Worm (Caenorhabditis elegans) whole organism, young adult: Measurements from ENCODE around the gene F12A10.8.

Experiments
- B0019.2 ChIP-seq: fragments of 200-800 bp; sonication (Bioruptor generic); conservative IDR thresholded peaks from 2 replicates; pipeline ENCODE4 v1.3.6; 2022; ENCODE audit warnings: missing genetic modification reagents, missing genetic modification characterization, missing compliant biosample characterization
- B0261.1 ChIP-seq: sonication (generic microtip); optimal IDR thresholded peaks from 2 replicates; lab custom pipeline; 2016; ENCODE audit warnings: mild to moderate bottlenecking, missing genetic modification characterization, moderate library complexity, missing compliant biosample characterization
- B0336.3 ChIP-seq: fragments of 200-800 bp; sonication (Bioruptor generic); IDR thresholded peaks from 2 replicates; pipeline ENCODE4 v1.3.6; 2022; ENCODE audit warnings: missing genetic modification characterization, missing compliant biosample characterization
- D2030.7 ChIP-seq: fragments of 200-800 bp; sonication (Bioruptor generic); IDR thresholded peaks from 2 replicates; pipeline ENCODE4 v1.3.6; 2022; ENCODE audit warnings: missing genetic modification reagents, missing genetic modification characterization, missing compliant biosample characterization
- F10E7.11 ChIP-seq: sonication (generic microtip); optimal IDR thresholded peaks from 2 replicates; lab custom pipeline; 2017; ENCODE audit warnings: mild to moderate bottlenecking, missing genetic modification characterization, moderate library complexity, missing compliant biosample characterization
- F33H1.4 ChIP-seq: fragments of 200-800 bp; sonication (Bioruptor generic); IDR thresholded peaks from 2 replicates; pipeline ENCODE4 v1.3.6; 2022; ENCODE audit warnings: missing genetic modification reagents, missing genetic modification characterization, missing compliant biosample characterization
- F37B4.10 ChIP-seq: fragments of 200-800 bp; sonication (Bioruptor generic); IDR thresholded peaks from 2 replicates; pipeline ENCODE4 v1.3.6; 2022; ENCODE audit warnings: missing genetic modification characterization, missing compliant biosample characterization
- F49E8.2 ChIP-seq: sonication (generic microtip); optimal IDR thresholded peaks from 3 replicates; lab custom pipeline; 2017; ENCODE audit warnings: missing genetic modification characterization, mild to moderate bottlenecking, missing compliant biosample characterization, antibody characterized with exemption, moderate library complexity; ENCODE audit not compliant: insufficient read depth
- Y95B8A.8 ChIP-seq: fragments of 200-800 bp; sonication (Bioruptor generic); IDR thresholded peaks from 2 replicates; pipeline ENCODE4 v1.3.6; 2022; ENCODE audit warnings: missing genetic modification reagents, missing genetic modification characterization, missing compliant biosample characterization
- aptf-2 ChIP-seq: fragments of 200-800 bp; sonication (Bioruptor generic); conservative IDR thresholded peaks from 2 replicates; pipeline ENCODE4 v1.3.6; 2022; ENCODE audit warnings: missing genetic modification reagents, missing genetic modification characterization, missing compliant biosample characterization
- aptf-3 ChIP-seq: fragments of 200-800 bp; sonication (Bioruptor generic); IDR thresholded peaks from 2 replicates; pipeline ENCODE4 v1.3.6; 2022; ENCODE audit warnings: missing genetic modification characterization, missing compliant biosample characterization
- attf-6 ChIP-seq: fragments of 200-800 bp; sonication (Bioruptor generic); IDR thresholded peaks from 2 replicates; pipeline ENCODE4 v1.3.6; 2022; ENCODE audit warnings: missing genetic modification reagents, missing genetic modification characterization, missing compliant biosample characterization
- bed-2 ChIP-seq: fragments of 200-800 bp; sonication (Bioruptor generic); IDR thresholded peaks from 2 replicates; pipeline ENCODE4 v1.3.6; 2022; ENCODE audit warnings: missing genetic modification reagents, missing genetic modification characterization, missing compliant biosample characterization
- cebp-1 ChIP-seq, 2 experiments: fragments of 200-800 bp in 1 of 2; sonication (Bioruptor generic) in 1 of 2; sonication (generic microtip) in 1 of 2; IDR thresholded peaks in 1 of 2; optimal IDR thresholded peaks in 1 of 2; 2 replicates each; pipeline versions ENCODE4 v1.3.6 to Lab custom; 2017 to 2022; ENCODE audit warnings: missing compliant biosample characterization in 2 of 2, missing genetic modification characterization in 2 of 2, mild to moderate bottlenecking in 1 of 2, missing genetic modification reagents in 1 of 2, moderate library complexity in 1 of 2
- ceh-40 ChIP-seq: fragments of 200-800 bp; sonication (Bioruptor generic); IDR thresholded peaks from 2 replicates; pipeline ENCODE4 v1.3.6; 2022; ENCODE audit warnings: missing genetic modification characterization, missing compliant biosample characterization
- die-1 ChIP-seq: sonication (generic microtip); optimal IDR thresholded peaks from 2 replicates; lab custom pipeline; 2016; ENCODE audit warnings: missing genotype, mild to moderate bottlenecking, missing genetic modification characterization, missing compliant biosample characterization
- dpl-1 ChIP-seq: fragments of 150-350 bp; optimal IDR thresholded peaks from 2 replicates; lab custom pipeline; 2014; ENCODE audit warnings: missing biosample characterization, missing genetic modification reagents, missing genetic modification characterization
- egl-18 ChIP-seq: fragments of 200-800 bp; sonication (Bioruptor generic); IDR thresholded peaks from 2 replicates; pipeline ENCODE4 v1.3.6; 2022; ENCODE audit warnings: missing genetic modification reagents, missing genetic modification characterization, missing compliant biosample characterization
- egl-44 ChIP-seq: fragments of 200-800 bp; sonication (Bioruptor generic); IDR thresholded peaks from 2 replicates; pipeline ENCODE4 v1.3.6; 2022; ENCODE audit warnings: missing genetic modification reagents, missing genetic modification characterization, missing compliant biosample characterization
- egrh-3 ChIP-seq: fragments of 200-800 bp; sonication (Bioruptor generic); IDR thresholded peaks from 2 replicates; pipeline ENCODE4 v1.3.6; 2022; ENCODE audit warnings: missing genetic modification reagents, missing genetic modification characterization, missing compliant biosample characterization
- fkh-3 ChIP-seq: sonication (generic microtip); optimal IDR thresholded peaks from 2 replicates; lab custom pipeline; 2016; ENCODE audit warnings: mild to moderate bottlenecking, missing genetic modification characterization, missing compliant biosample characterization
- gei-17 ChIP-seq: fragments of 200-800 bp; sonication (Bioruptor generic); optimal IDR thresholded peaks from 2 replicates; lab custom pipeline; 2018; ENCODE audit warnings: mild to moderate bottlenecking, missing genetic modification characterization, missing compliant biosample characterization
- hmg-1.2 ChIP-seq: fragments of 200-800 bp; sonication (Bioruptor generic); IDR thresholded peaks from 2 replicates; pipeline ENCODE4 v1.3.6; 2022; ENCODE audit warnings: missing genetic modification reagents, missing genetic modification characterization, missing compliant biosample characterization
- hsf-1 ChIP-seq: fragments of 200-800 bp; sonication (Bioruptor generic); IDR thresholded peaks from 2 replicates; pipeline ENCODE4 v1.3.6; 2022; ENCODE audit warnings: missing genetic modification reagents, missing genetic modification characterization, missing compliant biosample characterization
- lin-35 ChIP-seq, 3 experiments: fragments of 150-350 bp in 2 of 3; sonication (generic microtip) in 1 of 3; optimal IDR thresholded peaks; 2 replicates each; lab custom pipeline; 2014 to 2018; ENCODE audit warnings: missing biosample characterization in 3 of 3, missing genetic modification characterization in 3 of 3, missing genetic modification reagents in 3 of 3
- madf-3 ChIP-seq: fragments of 200-800 bp; sonication (Bioruptor generic); IDR thresholded peaks from 2 replicates; pipeline ENCODE4 v1.3.6; 2022; ENCODE audit warnings: missing genetic modification reagents, missing genetic modification characterization, missing compliant biosample characterization
- madf-8 ChIP-seq: fragments of 200-800 bp; sonication (Bioruptor generic); conservative IDR thresholded peaks from 2 replicates; pipeline ENCODE4 v1.3.6; 2022; ENCODE audit warnings: missing genetic modification reagents, missing genetic modification characterization, missing compliant biosample characterization
- mxl-1 ChIP-seq: sonication (generic microtip); optimal IDR thresholded peaks from 2 replicates; lab custom pipeline; 2016; ENCODE audit warnings: missing genetic modification characterization, missing compliant biosample characterization
- nfya-2 ChIP-seq: fragments of 200-800 bp; sonication (Bioruptor generic); IDR thresholded peaks from 2 replicates; pipeline ENCODE4 v1.3.6; 2022; ENCODE audit warnings: missing genetic modification reagents, missing genetic modification characterization, missing compliant biosample characterization
- nfyb-1 ChIP-seq: fragments of 200-800 bp; sonication (Bioruptor generic); IDR thresholded peaks from 2 replicates; pipeline ENCODE4 v1.3.6; 2022; ENCODE audit warnings: missing genetic modification reagents, missing genetic modification characterization, missing compliant biosample characterization
- nhr-120 ChIP-seq: fragments of 200-800 bp; sonication (Bioruptor generic); IDR thresholded peaks from 2 replicates; pipeline ENCODE4 v1.3.6; 2022; ENCODE audit warnings: missing genetic modification characterization, missing compliant biosample characterization
- pbrm-1 ChIP-seq: fragments of 200-800 bp; sonication (Bioruptor generic); IDR thresholded peaks from 2 replicates; pipeline ENCODE4 v1.3.6; 2022; ENCODE audit warnings: missing genetic modification reagents, missing genetic modification characterization, missing compliant biosample characterization
- rec-8 ChIP-seq, 2 experiments: sonication (generic microtip); optimal IDR thresholded peaks; 2 replicates each; lab custom pipeline; 2016; ENCODE audit warnings: mild to moderate bottlenecking in 2 of 2, missing genetic modification characterization in 2 of 2, missing genetic modification reagents in 2 of 2, missing genotype in 2 of 2, missing biosample characterization in 1 of 2, missing compliant biosample characterization in 1 of 2, moderate library complexity in 1 of 2
- snpc-4 ChIP-seq, 5 experiments: fragments of 150-350 bp in 1 of 5; sonication (generic microtip) in 4 of 5; optimal IDR thresholded peaks; 2 replicates each; lab custom pipeline; 2014 to 2018; ENCODE audit warnings: missing genetic modification characterization in 5 of 5, missing biosample characterization in 3 of 5, antibody characterized with exemption in 2 of 5, mild to moderate bottlenecking in 2 of 5, missing compliant biosample characterization in 2 of 5, missing genotype in 2 of 5, moderate library complexity in 2 of 5, missing genetic modification reagents in 1 of 5
- unc-62 ChIP-seq: fragments of 150-350 bp; optimal IDR thresholded peaks from 2 replicates; lab custom pipeline; 2014; ENCODE audit warnings: missing biosample characterization, missing genetic modification reagents, missing genetic modification characterization
- ztf-18 ChIP-seq: sonication (generic microtip); optimal IDR thresholded peaks from 2 replicates; lab custom pipeline; 2016; ENCODE audit warnings: missing genotype, mild to moderate bottlenecking, missing genetic modification characterization, missing compliant biosample characterization
- ztf-26 ChIP-seq: sonication (generic microtip); optimal IDR thresholded peaks from 2 replicates; lab custom pipeline; 2017; ENCODE audit warnings: missing genetic modification characterization, missing compliant biosample characterization

The F12A10.8 gene

ce11 chrII:5487844-5488243 is 13.0 kb downstream of the F12A10.8 start, which contains the start of gene nep-5:
Gene nep-5, plus strand, starts transcription at chrII:5488144.
- no peak for TF ChIP-seq pbrm-1 (GFP tag; lab: Robert Waterston, UW)
- TF ChIP-seq madf-3 (GFP tag; lab: Robert Waterston, UW) = no peak
- TF ChIP-seq D2030.7 (GFP tag; lab: Robert Waterston, UW) = no peak
- TF ChIP-seq nfya-2 (GFP tag; lab: Robert Waterston, UW) = no peak
- TF ChIP-seq aptf-3 (GFP tag; lab: Robert Waterston, UW) = no peak
- TF ChIP-seq B0336.3 (GFP tag; lab: Robert Waterston, UW) = no peak
- TF ChIP-seq B0019.2 (GFP tag; lab: Robert Waterston, UW) = no peak
- no peak for TF ChIP-seq mxl-1
- no peak for TF ChIP-seq egrh-3
- no peak for TF ChIP-seq unc-62
- TF ChIP-seq B0261.1 (tag; lab: Kevin White, UChicago) = no peak
- TF ChIP-seq gei-17 (GFP tag; lab: Kevin White, UChicago) = no peak
- no peak for TF ChIP-seq F10E7.11 (tag; lab: Kevin White, UChicago)
- TF ChIP-seq nfyb-1 (GFP tag; lab: Robert Waterston, UW) = no peak
- no peak for TF ChIP-seq hsf-1
- TF ChIP-seq lin-35 (GFP tag; optimal IDR thresholded peaks at IDR 0.05; lab: Kevin White, UChicago) = no peak
- TF ChIP-seq ztf-18 (tag; lab: Kevin White, UChicago) = no peak
- TF ChIP-seq egl-18 = no peak
- TF ChIP-seq attf-6 (GFP tag; lab: Robert Waterston, UW) = no peak
- TF ChIP-seq dpl-1 (GFP tag; lab: Kevin White, UChicago) = no peak

ce11 chrII:5481982-5482381 is 18.9 kb downstream of the F12A10.8 start, which contains the start of gene cal-8:
Gene cal-8, minus strand, starts transcription at chrII:5482041.
- TF ChIP-seq fkh-3 (tag; lab: Kevin White, UChicago) (no peak), madf-8 (GFP tag; lab: Robert Waterston, UW) (no peak), egrh-3 (no peak), snpc-4 (GFP tag; optimal IDR thresholded peaks at IDR 0.05; lab: Kevin White, UChicago) (no peak), snpc-4 (tag; optimal IDR thresholded peaks at IDR 0.05; lab: Kevin White, UChicago) (no peak), madf-3 (GFP tag; lab: Robert Waterston, UW) (no peak), nfyb-1 (GFP tag; lab: Robert Waterston, UW) (no peak)

ce11 chrII:5478318-5478717 is 22.5 kb downstream of the F12A10.8 start, which contains the start of gene F56D1.1:
Gene F56D1.1, plus strand, starts transcription at chrII:5478618.
- TF ChIP-seq rec-8 (tag; optimal IDR thresholded peaks at IDR 0.05; lab: Kevin White, UChicago) = no peak
- no peak for TF ChIP-seq unc-62
- TF ChIP-seq cebp-1 (GFP tag; IDR thresholded peaks at IDR 0.05; lab: Robert Waterston, UW) = no peak
- TF ChIP-seq cebp-1 (tag; optimal IDR thresholded peaks at IDR 0.05; lab: Kevin White, UChicago) = no peak
- TF ChIP-seq aptf-2 = no peak
- TF ChIP-seq dpl-1 (GFP tag; lab: Kevin White, UChicago) = no peak
- no peak for TF ChIP-seq nhr-120 (GFP tag; lab: Robert Waterston, UW)
- TF ChIP-seq F33H1.4 = no peak
- TF ChIP-seq ztf-26 = no peak
- no peak for TF ChIP-seq F37B4.10
- TF ChIP-seq B0261.1 (tag; lab: Kevin White, UChicago) = no peak
- TF ChIP-seq die-1 (tag; lab: Kevin White, UChicago) = no peak
- TF ChIP-seq ceh-40 (GFP tag; lab: Robert Waterston, UW) = no peak
- TF ChIP-seq bed-2 (GFP tag; lab: Robert Waterston, UW) = no peak
- TF ChIP-seq Y95B8A.8 (GFP tag; lab: Robert Waterston, UW) = no peak
- TF ChIP-seq hmg-1.2 (GFP tag; lab: Robert Waterston, UW) = no peak
- TF ChIP-seq F49E8.2 (tag; lab: Kevin White, UChicago) = no peak
- no peak for TF ChIP-seq egl-44
